Fruit fly (Drosophila melanogaster) whole organism, adult: ENCODE measurements around the gene RpL3.

ENCODE experiments used
- CG11617 ChIP-seq: fragments of 200-800 bp; sonication (Bioruptor generic); optimal IDR thresholded peaks from 2 replicates; lab custom pipeline; 2017; ENCODE audit warnings: mild to moderate bottlenecking, missing biosample characterization, missing genetic modification reagents, missing genetic modification characterization
- CG12768 ChIP-seq: fragments of 200-800 bp; sonication (Bioruptor generic); optimal IDR thresholded peaks from 2 replicates; lab custom pipeline; 2017; ENCODE audit warnings: missing biosample characterization, missing genetic modification characterization, mild to moderate bottlenecking, moderate library complexity, missing genetic modification reagents
- CG14711 ChIP-seq: fragments of 200-800 bp; sonication (Bioruptor generic); optimal IDR thresholded peaks from 2 replicates; lab custom pipeline; 2018; ENCODE audit warnings: missing biosample characterization, mild to moderate bottlenecking, missing genetic modification characterization, moderate library complexity
- CG1620 ChIP-seq: fragments of 200-800 bp; sonication (Bioruptor generic); optimal IDR thresholded peaks from 2 replicates; lab custom pipeline; 2016; ENCODE audit warnings: missing biosample characterization, missing genetic modification characterization
- CG33017 ChIP-seq: fragments of 200-800 bp; sonication (Bioruptor generic); optimal IDR thresholded peaks from 2 replicates; lab custom pipeline; 2018; ENCODE audit warnings: missing biosample characterization, mild to moderate bottlenecking, missing genetic modification characterization, moderate library complexity
- CG5204 ChIP-seq: fragments of 200-800 bp; sonication (Bioruptor generic); optimal IDR thresholded peaks from 2 replicates; lab custom pipeline; 2016; ENCODE audit warnings: missing biosample characterization, missing genetic modification characterization
- CG7045 ChIP-seq: fragments of 200-800 bp; sonication (Bioruptor generic); optimal IDR thresholded peaks from 2 replicates; lab custom pipeline; 2017; ENCODE audit warnings: missing biosample characterization, mild to moderate bottlenecking, missing genetic modification characterization
- CG7101 ChIP-seq: fragments of 200-800 bp; sonication (Bioruptor generic); optimal IDR thresholded peaks from 2 replicates; lab custom pipeline; 2018; ENCODE audit warnings: missing biosample characterization, mild to moderate bottlenecking, missing genetic modification characterization, moderate library complexity
- Clk ChIP-seq: fragments of 200-800 bp; sonication (Bioruptor generic); optimal IDR thresholded peaks from 2 replicates; lab custom pipeline; 2017; ENCODE audit warnings: missing biosample characterization, missing genetic modification characterization
- Crg-1 ChIP-seq: fragments of 200-800 bp; sonication (Bioruptor generic); optimal IDR thresholded peaks from 2 replicates; lab custom pipeline; 2016; ENCODE audit warnings: missing biosample characterization, missing genetic modification characterization
- Hr96 ChIP-seq: fragments of 200-800 bp; sonication (Bioruptor generic); optimal IDR thresholded peaks from 2 replicates; lab custom pipeline; 2016; ENCODE audit warnings: missing biosample characterization, missing genetic modification characterization
- Mnt ChIP-seq: fragments of 200-800 bp; sonication (Bioruptor generic); optimal IDR thresholded peaks from 2 replicates; lab custom pipeline; 2016; ENCODE audit warnings: missing biosample characterization, mild to moderate bottlenecking, missing genetic modification characterization
- bab1 ChIP-seq: fragments of 200-800 bp; sonication (Bioruptor generic); optimal IDR thresholded peaks from 3 replicates; lab custom pipeline; 2019; ENCODE audit warnings: missing biosample characterization, mild to moderate bottlenecking, missing genetic modification characterization, moderate library complexity
- cic ChIP-seq: fragments of 200-800 bp; sonication (Bioruptor generic); optimal IDR thresholded peaks from 2 replicates; lab custom pipeline; 2017; ENCODE audit warnings: missing biosample characterization, mild to moderate bottlenecking, missing genetic modification characterization, moderate library complexity
- cnc ChIP-seq, 2 experiments: fragments of >200 bp; optimal IDR thresholded peaks; 2 replicates each; lab custom pipeline; 2017
- kay ChIP-seq: fragments of 200-800 bp; sonication (Bioruptor generic); peaks from one replicate; lab custom pipeline; 2016; ENCODE audit warnings: missing biosample characterization, missing genetic modification characterization, borderline replicate concordance
- ovo ChIP-seq: fragments of 200-800 bp; sonication (Bioruptor generic); optimal IDR thresholded peaks from 2 replicates; lab custom pipeline; 2016; ENCODE audit warnings: missing biosample characterization, missing genetic modification characterization
- pad ChIP-seq: fragments of 200-800 bp; sonication (Bioruptor generic); optimal IDR thresholded peaks from 3 replicates; lab custom pipeline; 2017; ENCODE audit warnings: missing biosample characterization, missing genetic modification characterization, mild to moderate bottlenecking, moderate library complexity, missing genetic modification reagents
- tj ChIP-seq: fragments of 200-800 bp; sonication (Bioruptor generic); optimal IDR thresholded peaks from 3 replicates; lab custom pipeline; 2017; ENCODE audit warnings: missing biosample characterization, mild to moderate bottlenecking, missing genetic modification characterization, moderate library complexity
- toe ChIP-seq: fragments of 200-800 bp; sonication (Bioruptor generic); optimal IDR thresholded peaks from 2 replicates; lab custom pipeline; 2016; ENCODE audit warnings: missing biosample characterization, missing genetic modification characterization

RpL3 gene

DNA sequence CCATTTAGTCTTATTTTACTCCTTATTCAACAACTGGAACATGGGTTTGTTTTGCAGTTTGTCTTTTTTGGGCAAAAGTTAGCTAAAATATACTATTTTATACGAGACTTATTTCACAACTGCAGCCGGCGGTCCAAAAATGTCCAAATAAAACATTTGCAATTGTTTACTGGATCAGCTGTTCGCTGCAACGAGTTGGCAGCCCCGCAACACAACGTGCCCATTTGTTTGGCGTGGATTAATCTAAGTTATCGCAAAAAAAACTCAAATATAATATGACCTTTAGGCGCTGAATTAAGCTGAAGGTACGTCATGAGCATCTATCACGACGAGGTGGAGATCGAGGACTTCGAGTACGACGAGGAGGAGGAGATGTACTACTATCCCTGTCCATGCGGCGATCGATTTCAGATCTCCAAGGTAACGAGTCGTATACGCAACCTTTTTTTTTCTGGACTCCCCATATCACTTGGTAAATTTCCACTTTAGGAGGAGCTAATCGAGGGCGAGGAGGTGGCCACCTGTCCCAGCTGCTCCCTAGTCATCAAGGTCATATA is 10.1 kb downstream of the RpL3 start, which contains the start of the genes CG17187 and Dph3:
Gene CG17187 (minus strand): TSS at position 175 of the 557 bp plus-strand sequence.
Gene Dph3 (plus strand): TSS at position 208 of the 557 bp plus-strand sequence.
- TF ChIP-seq Mnt (GFP tag; lab: Kevin White, UChicago) (peak; percentile 80), Hr96 (GFP tag; lab: Kevin White, UChicago) (no peak), bab1 (GFP tag; lab: Kevin White, UChicago) (peak; percentile 29), CG7045 (GFP tag; lab: Kevin White, UChicago) (no peak)

dm6 chr3R:11234918-11235371 is 13.3 kb downstream of the RpL3 start, which contains the start of the genes Arfip and CG17721:
TSS of gene Arfip (minus strand) at chr3R:11235013.
TSS of gene CG17721 (plus strand) at chr3R:11235140.
- no peak for TF ChIP-seq CG5204 (GFP tag; lab: Kevin White, UChicago)

- TF ChIP-seq CG7045 (GFP tag; lab: Kevin White, UChicago) (no peak), pad (GFP tag; lab: Kevin White, UChicago) (no peak), CG7101 (tag; lab: Kevin White, UChicago) (no peak), CG12768 (GFP tag; lab: Kevin White, UChicago) (no peak), bab1 (GFP tag; lab: Kevin White, UChicago) (peak; percentile 15), Mnt (GFP tag; lab: Kevin White, UChicago) (peak; percentile 61)
These were observed 14.3 kb downstream of the RpL3 start, which contains the start of gene CG31441 for dm6 chr3R:11236041-11236440. TSS of gene CG31441 (plus strand) at chr3R:11236286.

dm6 chr3R:11237598-11237997 is 15.9 kb downstream of the RpL3 start, which contains the start of gene CG31388:
TSS of gene CG31388 (plus strand) at chr3R:11237815.
- TF ChIP-seq kay (GFP tag; lab: Kevin White, UChicago) (no peak), Mnt (GFP tag; lab: Kevin White, UChicago) (peak; percentile 34), CG1620 (no peak), bab1 (GFP tag; lab: Kevin White, UChicago) (peak; percentile 10), pad (GFP tag; lab: Kevin White, UChicago) (no peak), cnc (optimal IDR thresholded peaks at IDR 0.05; lab: Kevin White, UChicago) (no peak), Hr96 (GFP tag; lab: Kevin White, UChicago) (no peak), CG7101 (tag; lab: Kevin White, UChicago) (no peak), CG5204 (GFP tag; lab: Kevin White, UChicago) (no peak), CG11617 (GFP tag; lab: Kevin White, UChicago) (no peak), CG14711 (tag; lab: Kevin White, UChicago) (no peak), Clk (GFP tag; lab: Kevin White, UChicago) (no peak), ovo (GFP tag; lab: Kevin White, UChicago) (no peak), tj (no peak), CG7045 (GFP tag; lab: Kevin White, UChicago) (no peak)

DNA sequence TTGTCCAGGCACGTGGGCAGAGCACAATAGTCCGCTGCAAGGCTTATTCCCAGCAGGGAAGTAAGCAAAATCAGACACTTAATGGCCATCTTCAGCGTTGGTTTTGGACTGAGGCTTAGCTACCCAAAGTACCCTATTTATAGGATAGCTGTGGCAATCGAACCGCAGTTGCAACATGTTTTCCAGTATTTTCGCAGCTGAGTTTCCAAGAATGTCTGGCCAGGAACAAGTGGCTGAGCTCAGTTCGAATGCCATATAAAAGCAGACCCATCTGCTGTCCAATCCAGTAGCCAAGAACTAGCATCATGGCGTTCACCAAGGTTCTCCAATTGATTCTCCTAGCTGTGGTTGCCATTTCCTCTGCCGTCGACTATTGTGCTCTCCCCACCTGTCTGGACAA is 19.2 kb downstream of the RpL3 start, which contains the start of the genes scpr-B and scpr-A:
Gene scpr-B (minus strand): TSS at position 101 of the 400 bp plus-strand sequence.
Gene scpr-A (plus strand): TSS at position 293 of the 400 bp plus-strand sequence.
- TF ChIP-seq cnc (optimal IDR thresholded peaks at IDR 0.05; lab: Kevin White, UChicago) (no peak), Hr96 (GFP tag; lab: Kevin White, UChicago) (no peak), Clk (GFP tag; lab: Kevin White, UChicago) (no peak), bab1 (GFP tag; lab: Kevin White, UChicago) (no peak), CG7045 (GFP tag; lab: Kevin White, UChicago) (no peak), ovo (GFP tag; lab: Kevin White, UChicago) (no peak), Mnt (GFP tag; lab: Kevin White, UChicago) (no peak), CG12768 (GFP tag; lab: Kevin White, UChicago) (no peak), CG14711 (tag; lab: Kevin White, UChicago) (no peak), toe (GFP tag; lab: Kevin White, UChicago) (no peak), CG11617 (GFP tag; lab: Kevin White, UChicago) (no peak), pad (GFP tag; lab: Kevin White, UChicago) (no peak), kay (GFP tag; lab: Kevin White, UChicago) (no peak), tj (no peak)

DNA sequence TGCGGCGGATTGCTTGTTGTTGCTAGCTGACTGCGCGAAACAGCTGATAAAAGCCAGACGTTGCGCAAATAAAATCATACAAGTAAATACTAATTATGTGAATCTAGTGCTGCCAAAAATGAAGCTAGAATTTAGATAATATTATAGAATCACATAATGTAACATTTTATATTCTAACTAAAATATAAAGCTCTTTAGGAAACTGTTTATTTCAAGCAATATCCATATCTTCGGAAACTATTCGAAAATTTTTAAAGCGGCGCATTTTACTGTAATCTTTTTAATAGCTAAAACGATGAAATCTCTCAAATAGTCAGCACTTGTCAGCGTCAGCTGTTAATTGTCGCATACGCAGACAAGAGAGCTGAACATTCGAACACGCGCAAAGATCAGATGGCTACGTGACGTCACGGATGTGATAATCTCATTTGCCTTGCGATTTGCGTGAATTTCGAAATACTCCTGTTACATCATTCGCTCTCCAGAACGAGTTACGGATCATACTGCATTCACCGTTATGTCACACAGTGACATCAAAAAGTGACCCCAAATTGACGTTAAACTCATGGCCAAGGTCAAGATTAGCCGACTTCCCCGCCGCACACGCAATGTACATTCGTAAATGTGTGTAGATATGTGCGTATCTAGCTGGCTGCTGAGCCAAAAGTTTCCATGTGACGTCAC is 21.5 kb downstream of the RpL3 start:
- TF ChIP-seq toe (GFP tag; lab: Kevin White, UChicago) (no peak), pad (GFP tag; lab: Kevin White, UChicago) (peak; percentile 67), Crg-1 (no peak), cnc (optimal IDR thresholded peaks at IDR 0.05; lab: Kevin White, UChicago) (no peak), CG7101 (tag; lab: Kevin White, UChicago) (peak; percentile 36), Hr96 (GFP tag; lab: Kevin White, UChicago) (no peak), ovo (GFP tag; lab: Kevin White, UChicago) (peak; percentile 26), Clk (GFP tag; lab: Kevin White, UChicago) (no peak), CG14711 (tag; lab: Kevin White, UChicago) (peak; percentile 37), CG7045 (GFP tag; lab: Kevin White, UChicago) (no peak), CG33017 (tag; lab: Kevin White, UChicago) (no peak), CG5204 (GFP tag; lab: Kevin White, UChicago) (no peak), CG12768 (GFP tag; lab: Kevin White, UChicago) (no peak), CG1620 (no peak), bab1 (GFP tag; lab: Kevin White, UChicago) (peak; percentile 24), CG11617 (GFP tag; lab: Kevin White, UChicago) (no peak), cic (GFP tag; lab: Kevin White, UChicago) (peak; percentile 20), tj (no peak), Mnt (GFP tag; lab: Kevin White, UChicago) (peak; percentile 5), kay (GFP tag; lab: Kevin White, UChicago) (no peak)
